ENCODE assay signal across 2 worm cellular contexts in the genomic region with DNA sequence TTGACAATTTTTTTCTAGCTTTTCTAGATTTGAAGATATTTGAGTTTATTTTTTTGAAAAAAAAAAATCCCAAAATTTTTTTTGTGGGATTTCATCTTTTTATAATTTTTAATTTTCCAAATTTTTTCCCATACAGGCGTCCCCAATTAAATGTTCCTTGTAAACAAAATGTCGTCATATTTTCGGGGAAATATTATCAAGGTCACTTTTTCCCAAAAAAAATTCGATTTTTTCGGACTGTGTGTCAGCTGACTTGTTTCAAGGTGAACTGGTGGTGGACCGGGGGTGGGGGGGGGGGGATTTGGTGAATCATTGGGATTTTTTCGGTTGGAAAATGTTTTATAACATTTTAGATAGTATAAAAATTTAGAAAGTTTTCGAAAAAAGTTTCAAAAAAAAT.
TF ChIP-seq lines count a peak whose summit lies in the region.

No protein-coding gene starts in this region.

TF ChIP-seq in whole organism, L1 larva, 84 proteins besides CTCF, POLR2A, EP300 and RAD21:
- peak; percentile 51 for TF ChIP-seq lin-14 (GFP tag; optimal IDR thresholded peaks at IDR 0.05; lab: Kevin White, UChicago)
- TF ChIP-seq hpl-2 (GFP tag; optimal IDR thresholded peaks at IDR 0.05; lab: Kevin White, UChicago), result no peak
- no peak for TF ChIP-seq ceh-63 (GFP tag; optimal IDR thresholded peaks at IDR 0.05; lab: Kevin White, UChicago)
- no peak for TF ChIP-seq nhr-20 (tag; optimal IDR thresholded peaks at IDR 0.05; lab: Kevin White, UChicago)
- no peak for TF ChIP-seq ceh-88 (GFP tag; IDR thresholded peaks at IDR 0.05; lab: Robert Waterston, UW)
- TF ChIP-seq lsy-2 (tag; optimal IDR thresholded peaks at IDR 0.05; lab: Kevin White, UChicago), result no peak
- TF ChIP-seq snpc-4 (tag; optimal IDR thresholded peaks at IDR 0.05; lab: Kevin White, UChicago), result no peak
- no peak for TF ChIP-seq pqm-1 (tag; optimal IDR thresholded peaks at IDR 0.05; lab: Kevin White, UChicago)
- no peak for TF ChIP-seq mdl-1 (tag; optimal IDR thresholded peaks at IDR 0.05; lab: Kevin White, UChicago)
- no peak for TF ChIP-seq nhr-47 (tag; optimal IDR thresholded peaks at IDR 0.05; lab: Kevin White, UChicago)
- peak; percentile 82 for TF ChIP-seq nhr-85 (tag; lab: Kevin White, UChicago)
- TF ChIP-seq ama-1 (optimal IDR thresholded peaks at IDR 0.05; lab: Kevin White, UChicago), result no peak
- no peak for TF ChIP-seq nhr-12 (tag; optimal IDR thresholded peaks at IDR 0.05; lab: Kevin White, UChicago)
- TF ChIP-seq nhr-90 (tag; optimal IDR thresholded peaks at IDR 0.05; lab: Kevin White, UChicago; ENCODE audit: poor library complexity), result no peak
- no peak for TF ChIP-seq lin-39 (tag; optimal IDR thresholded peaks at IDR 0.05; lab: Kevin White, UChicago)
- no peak for TF ChIP-seq hlh-4 (tag; optimal IDR thresholded peaks at IDR 0.05; lab: Kevin White, UChicago)
- no peak for TF ChIP-seq C34B4.2 (tag; optimal IDR thresholded peaks at IDR 0.05; lab: Kevin White, UChicago)
- TF ChIP-seq egl-27 (tag; optimal IDR thresholded peaks at IDR 0.05; lab: Kevin White, UChicago), result no peak
- no peak for TF ChIP-seq vab-15 (tag; optimal IDR thresholded peaks at IDR 0.05; lab: Kevin White, UChicago)
- TF ChIP-seq lin-35 (GFP tag; optimal IDR thresholded peaks at IDR 0.05; lab: Kevin White, UChicago), result no peak
- peak; percentile 26 for TF ChIP-seq blmp-1 (tag; optimal IDR thresholded peaks at IDR 0.05; lab: Kevin White, UChicago)
- TF ChIP-seq unc-62 (GFP tag; optimal IDR thresholded peaks at IDR 0.05; lab: Kevin White, UChicago), result no peak
- TF ChIP-seq grh-1 (GFP tag; IDR thresholded peaks at IDR 0.05; lab: Robert Waterston, UW), result 0 out of 2 replicates have a peak, but pooled peaks have one; percentile 17
- TF ChIP-seq mep-1 (tag; optimal IDR thresholded peaks at IDR 0.05; lab: Kevin White, UChicago), result no peak
- no peak for TF ChIP-seq C04F5.9 (tag; optimal IDR thresholded peaks at IDR 0.05; lab: Kevin White, UChicago)
- no peak for TF ChIP-seq dpl-1 (GFP tag; optimal IDR thresholded peaks at IDR 0.05; lab: Kevin White, UChicago)
- TF ChIP-seq snu-23 (GFP tag; optimal IDR thresholded peaks at IDR 0.05; lab: Kevin White, UChicago), result no peak
- no peak for TF ChIP-seq efl-3 (GFP tag; optimal IDR thresholded peaks at IDR 0.05; lab: Kevin White, UChicago)
- TF ChIP-seq dsc-1 (tag; optimal IDR thresholded peaks at IDR 0.05; lab: Kevin White, UChicago), result no peak
- TF ChIP-seq aha-1 (tag; optimal IDR thresholded peaks at IDR 0.05; lab: Kevin White, UChicago), result no peak
- TF ChIP-seq nhr-76 (tag; optimal IDR thresholded peaks at IDR 0.05; lab: Kevin White, UChicago), result no peak
- TF ChIP-seq ceh-8 (GFP tag; optimal IDR thresholded peaks at IDR 0.05; lab: Kevin White, UChicago), result no peak
- TF ChIP-seq sup-37 (GFP tag; optimal IDR thresholded peaks at IDR 0.05; lab: Kevin White, UChicago), result no peak

TF ChIP-seq in whole organism, L2 larva, 48 proteins besides CTCF, POLR2A, EP300 and RAD21:
- TF ChIP-seq mbf-1 (tag; optimal IDR thresholded peaks at IDR 0.05; lab: Kevin White, UChicago), result no peak
- TF ChIP-seq nhr-25 (tag; optimal IDR thresholded peaks at IDR 0.05; lab: Kevin White, UChicago), result peak; percentile 8
